Worm (Caenorhabditis elegans) whole organism, L1 larva: ENCODE results near the gene srlf-29.

Experiments used
- lin-39 ChIP-seq: fragments of 150-350 bp; optimal IDR thresholded peaks from 2 replicates; lab custom pipeline; 2014; ENCODE audit warnings: missing biosample characterization, missing genetic modification reagents, missing genetic modification characterization
- vab-15 ChIP-seq: sonication (generic microtip); optimal IDR thresholded peaks from 2 replicates; lab custom pipeline; 2017; ENCODE audit warnings: missing genotype, mild to moderate bottlenecking, missing genetic modification characterization, missing compliant biosample characterization

DNA sequence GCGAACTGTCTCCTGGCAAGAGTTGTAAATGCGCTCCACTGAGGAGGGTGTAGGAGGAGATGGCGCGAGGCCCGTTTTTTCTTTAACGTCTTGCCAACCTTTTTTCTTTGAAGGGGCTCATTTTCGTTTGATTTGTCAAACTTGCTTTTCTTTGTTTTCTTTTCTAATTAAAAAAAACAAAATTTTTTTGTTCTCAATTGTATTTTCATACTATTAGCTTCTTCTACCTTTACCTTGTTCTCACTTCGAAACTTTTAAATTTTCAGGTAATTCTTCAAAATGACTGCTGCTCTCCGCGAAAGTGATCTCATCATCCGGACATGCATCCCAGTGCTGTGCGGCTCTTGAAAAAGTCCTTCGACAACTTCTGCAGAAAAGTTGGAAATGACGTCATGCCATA, 43.8 kb downstream of the srlf-29 start, which contains the start of gene fbxa-184:
- no peak for TF ChIP-seq lin-39 (tag; lab: Kevin White, UChicago)
- TF ChIP-seq vab-15: no peak
